Fruit fly (Drosophila melanogaster) S2 (cell line): Measurements from ENCODE around the gene Ir75c.
"Not testable (repeated sequence)": the region's sequence is repeated elsewhere in the genome, so short reads cannot be mapped to it uniquely, and the experiment has no call there.

Experiments
- CG8478 ChIP-seq: fragments of >200 bp; optimal IDR thresholded peaks from 2 replicates; lab custom pipeline; 2018
- CTCF ChIP-seq, 2 experiments: fragments of >200 bp; optimal IDR thresholded peaks; 2 replicates each; lab custom pipeline; 2018

The Ir75c gene

DNA sequence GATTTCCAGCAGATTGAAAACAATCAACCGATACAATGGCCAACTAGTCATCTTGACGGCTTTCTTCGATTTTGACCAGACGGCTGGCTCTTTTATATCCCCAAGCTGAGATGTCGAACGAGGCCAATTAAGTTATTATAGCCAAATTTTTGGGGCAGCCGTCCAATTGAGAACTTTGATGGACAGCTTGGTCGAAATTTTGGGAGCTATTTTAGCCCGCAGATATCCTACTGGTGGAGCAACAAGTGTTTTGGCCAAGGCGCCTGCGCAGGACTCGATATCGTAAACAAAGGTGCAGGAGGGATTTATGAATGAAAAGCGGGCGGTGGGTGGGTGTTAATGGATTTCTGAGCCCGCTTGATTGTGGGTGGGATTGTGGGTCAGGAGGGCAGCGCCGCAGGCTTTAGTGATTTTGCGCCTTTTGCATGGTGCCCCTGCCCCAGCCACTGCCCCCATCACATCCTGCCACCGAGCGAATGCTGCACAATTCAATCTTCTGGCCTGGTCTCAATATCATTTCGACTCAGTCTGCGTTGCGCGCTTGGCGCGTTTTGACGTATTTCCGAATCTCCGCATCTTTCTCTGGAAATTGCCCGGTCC, at the start of gene Ir75c, which contains the start of gene Grd:
TSS of gene Ir75c (minus strand) at position 51 of the 600 bp plus-strand sequence.
TSS of gene Grd (plus strand) at position 550 of the 600 bp plus-strand sequence.
- TF ChIP-seq CTCF (optimal IDR thresholded peaks at IDR 0.05; lab: Kevin White, UChicago) (no peak), CG8478 (lab: Kevin White, UChicago) (no peak)

- not testable (repeated sequence) for TF ChIP-seq CG8478 (lab: Kevin White, UChicago); CTCF (optimal IDR thresholded peaks at IDR 0.05; lab: Kevin White, UChicago)
Observed at dm6 chr3L:17858174-17858573, 35.5 kb upstream of the Ir75c start, which contains the start of gene CG34002. Gene CG34002 (plus strand): TSS chr3L:17858474.

DNA sequence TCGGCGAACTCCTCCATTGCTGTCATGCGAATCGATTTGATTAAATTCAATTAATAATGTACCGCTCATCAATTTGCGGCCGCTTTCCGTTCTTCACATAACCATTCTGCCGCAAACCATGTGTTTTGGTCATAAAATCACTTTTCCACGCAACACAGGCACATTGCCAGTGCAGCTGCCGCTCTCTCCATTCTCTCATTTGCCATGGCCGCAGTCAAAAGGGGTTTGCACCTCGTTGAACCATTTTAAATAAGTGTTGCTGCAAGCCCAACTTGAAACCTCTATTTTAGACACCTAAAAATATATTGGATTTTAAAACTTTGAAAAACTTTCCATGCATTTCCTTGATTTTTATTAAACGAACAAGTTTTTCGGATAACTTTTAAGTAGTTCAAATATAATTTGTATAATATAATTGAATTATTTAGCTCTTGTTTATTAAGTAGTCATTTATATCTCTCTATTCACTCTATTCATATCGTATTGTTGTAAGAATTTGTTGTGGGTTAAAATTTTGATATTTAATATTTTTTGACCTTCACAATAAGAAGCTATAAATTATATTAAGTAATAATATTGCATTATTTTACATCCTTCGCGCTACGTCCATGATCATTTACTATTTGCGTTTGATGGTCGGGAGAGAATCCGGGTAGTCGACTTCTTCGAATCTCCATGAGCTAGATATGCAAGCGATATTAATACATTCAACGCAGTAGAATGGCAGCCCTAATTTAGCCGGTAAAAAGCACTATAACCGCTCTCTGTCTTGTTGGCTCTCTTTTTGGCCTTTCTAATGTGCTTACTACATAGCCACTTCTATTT, 34.2 kb upstream of the Ir75c start, which contains the start of gene CG5535:
TSS of gene CG5535 (minus strand) at position 140 of the 825 bp plus-strand sequence.
- TF ChIP-seq CTCF (optimal IDR thresholded peaks at IDR 0.05; lab: Kevin White, UChicago) (no peak), CG8478 (lab: Kevin White, UChicago) (no peak)

DNA sequence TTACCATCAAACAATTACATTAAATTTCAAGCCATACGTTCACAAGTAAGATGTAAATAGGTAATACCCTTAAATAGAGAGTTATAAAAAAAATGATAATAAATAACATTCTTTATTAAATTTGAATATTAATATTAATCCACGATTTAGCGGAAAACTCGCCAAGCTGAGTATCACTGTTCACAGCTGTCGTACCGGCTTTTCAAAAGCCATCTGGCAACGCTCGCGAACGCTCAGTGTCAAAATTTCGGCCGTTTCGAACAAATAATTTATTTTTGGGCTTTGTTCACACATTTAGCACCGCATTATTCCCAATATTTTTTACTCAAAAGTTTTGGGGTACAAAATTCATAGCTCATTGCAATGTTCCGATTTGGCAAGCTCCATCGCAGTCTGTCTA, 26.9 kb upstream of the Ir75c start, which contains the start of gene TrpRS-m:
TSS of gene TrpRS-m (plus strand) at position 211 of the 400 bp plus-strand sequence.
- no peak for TF ChIP-seq CG8478 (lab: Kevin White, UChicago)

DNA sequence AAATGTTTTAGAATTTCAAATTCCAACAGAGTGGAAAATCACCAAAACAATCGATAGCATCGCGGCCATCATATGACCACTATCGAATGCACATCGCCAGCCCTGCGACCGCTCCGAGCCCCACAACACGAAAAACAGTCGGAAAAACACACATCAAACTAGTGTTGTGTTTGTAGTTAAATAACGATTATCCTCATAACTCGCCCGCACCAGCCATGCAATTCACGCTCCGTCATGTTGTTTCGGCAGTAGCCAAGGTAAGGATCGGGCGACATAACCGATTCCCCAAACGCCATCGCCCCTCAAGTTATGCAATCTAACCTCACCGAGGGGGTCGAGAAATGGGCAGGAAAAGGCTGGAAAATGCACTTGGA, 24.3 kb upstream of the Ir75c start:
- TF ChIP-seq CG8478 (lab: Kevin White, UChicago) (no peak), CTCF (optimal IDR thresholded peaks at IDR 0.05; lab: Kevin White, UChicago) (no peak)

DNA sequence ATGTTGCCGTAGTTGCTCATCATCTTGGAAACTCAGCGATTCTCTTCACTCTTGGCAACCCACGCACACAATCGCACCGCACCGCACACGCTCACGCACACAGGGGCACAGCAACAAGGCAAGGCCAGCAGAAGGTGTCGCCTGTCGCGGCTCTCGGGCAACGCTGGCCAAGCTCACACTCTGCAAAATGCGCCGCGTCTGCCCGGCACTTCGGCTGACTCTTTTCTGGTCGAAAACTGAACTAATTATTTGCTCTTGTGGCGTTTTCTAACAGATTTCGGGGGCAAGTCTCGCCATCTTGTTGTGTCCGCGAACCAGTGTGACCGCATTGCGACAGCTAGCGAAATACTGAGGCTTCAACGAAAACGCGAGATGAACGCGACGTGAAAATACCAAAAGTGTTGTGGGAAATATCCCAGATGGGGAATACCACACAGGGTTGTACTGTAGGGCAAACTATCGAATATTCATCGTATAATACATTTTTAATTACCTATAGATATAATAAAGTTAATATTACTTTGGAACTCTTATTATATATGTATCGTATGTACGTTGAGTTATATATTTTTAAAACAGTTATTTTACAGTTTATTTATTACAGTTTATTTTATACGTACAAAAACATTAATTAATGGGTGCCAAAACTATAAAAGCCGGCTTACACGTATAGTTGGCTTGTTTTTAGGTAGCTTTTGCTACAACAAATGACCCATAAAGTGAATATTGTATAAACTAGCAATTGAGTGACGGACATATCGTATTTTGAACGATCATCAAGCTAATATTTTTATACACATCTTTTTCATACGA, 23.7 kb upstream of the Ir75c start, which contains the start of the genes MED19 and CG7430:
TSS of gene MED19 (minus strand) at position 333 of the 813 bp plus-strand sequence.
TSS of gene CG7430 (plus strand) at position 748 of the 813 bp plus-strand sequence.
- TF ChIP-seq CG8478 (lab: Kevin White, UChicago) (no peak), CTCF (optimal IDR thresholded peaks at IDR 0.05; lab: Kevin White, UChicago) (peak; percentile 19 to 28)

dm6 chr3L:17842892-17843703, 20.5 kb upstream of the Ir75c start, which contains the start of gene CG5567:
Gene CG5567 (minus strand): TSS chr3L:17843544.
- no peak for TF ChIP-seq CTCF (optimal IDR thresholded peaks at IDR 0.05; lab: Kevin White, UChicago)
- no peak for TF ChIP-seq CG8478 (lab: Kevin White, UChicago)

dm6 chr3L:17841085-17841606, 18.5 kb upstream of the Ir75c start, which contains the start of gene CG5577:
Gene CG5577 (minus strand): TSS chr3L:17841427.
- TF ChIP-seq CG8478 (lab: Kevin White, UChicago) (no peak), CTCF (optimal IDR thresholded peaks at IDR 0.05; lab: Kevin White, UChicago) (no peak)

dm6 chr3L:17835074-17835473, 12.4 kb upstream of the Ir75c start, which contains the start of gene CG32189:
Gene CG32189 (minus strand): TSS chr3L:17835174.
- TF ChIP-seq CTCF (optimal IDR thresholded peaks at IDR 0.05; lab: Kevin White, UChicago), result no peak
- TF ChIP-seq CG8478 (lab: Kevin White, UChicago), result no peak

DNA sequence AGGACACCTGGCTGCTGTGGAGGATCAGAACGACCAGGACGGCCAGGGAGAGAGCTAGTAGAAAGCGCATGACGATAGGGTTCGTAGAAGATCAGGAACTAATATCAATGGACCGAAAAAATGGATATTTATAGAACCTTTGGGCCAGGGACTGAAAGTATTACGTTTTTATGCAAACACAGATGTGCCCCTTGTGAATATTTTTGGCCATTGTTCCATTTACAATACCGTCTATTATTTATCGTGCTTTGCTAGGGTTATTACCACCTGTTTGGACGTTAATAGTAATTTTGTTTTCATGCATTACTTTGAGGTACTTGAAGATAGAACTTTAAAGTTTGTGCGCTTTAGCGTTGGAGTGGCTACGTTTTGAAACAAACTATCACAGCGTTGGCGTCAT, 10.9 kb upstream of the Ir75c start, which contains the start of gene CG32188:
TSS of gene CG32188 (minus strand) at position 101 of the 400 bp plus-strand sequence.
- TF ChIP-seq CG8478 (lab: Kevin White, UChicago) (no peak), CTCF (optimal IDR thresholded peaks at IDR 0.05; lab: Kevin White, UChicago) (no peak)

DNA sequence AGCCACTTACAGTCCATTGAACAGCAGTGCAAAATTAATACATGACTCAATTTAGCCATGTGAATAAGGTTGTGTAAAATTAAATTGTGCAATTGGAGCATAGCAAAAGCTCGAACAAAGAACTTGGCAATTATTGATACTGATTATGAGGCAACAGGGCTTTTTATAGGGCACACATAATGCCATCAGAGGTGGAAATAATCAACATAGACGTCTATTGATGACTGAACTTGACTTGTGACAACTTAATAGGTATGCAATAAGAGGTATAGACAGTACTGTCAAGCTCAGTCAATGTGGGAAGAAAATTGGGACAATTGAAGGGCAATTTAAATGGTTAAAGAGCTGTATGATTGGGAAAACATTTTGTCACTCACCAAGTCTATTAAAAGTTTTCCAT, 2.5 kb downstream of the Ir75c start, which contains the start of gene Ir75b:
TSS of gene Ir75b (minus strand) at position 101 of the 400 bp plus-strand sequence.
- TF ChIP-seq CG8478 (lab: Kevin White, UChicago) (no peak), CTCF (optimal IDR thresholded peaks at IDR 0.05; lab: Kevin White, UChicago) (no peak)

DNA sequence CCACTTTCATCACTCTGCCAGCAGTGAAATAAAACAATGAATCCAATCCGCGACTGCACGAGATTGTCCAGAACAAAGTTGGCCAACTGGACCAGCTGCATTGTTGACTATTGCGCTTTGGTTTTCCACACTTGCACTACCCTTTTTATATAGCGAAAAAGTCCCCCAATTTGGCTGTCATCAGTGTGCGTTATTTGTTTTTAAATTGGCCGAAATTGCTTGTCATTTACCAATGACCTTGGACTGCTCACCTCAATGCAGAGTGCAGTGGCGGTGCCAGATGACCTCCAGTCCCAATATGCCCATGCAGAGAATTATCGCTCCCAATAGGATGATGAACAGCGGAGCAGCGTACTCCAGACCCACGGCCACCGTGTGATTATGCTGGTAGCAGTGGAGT, 4.8 kb downstream of the Ir75c start, which contains the start of gene Ir75a:
TSS of gene Ir75a (minus strand) at position 101 of the 400 bp plus-strand sequence.
- TF ChIP-seq CTCF (optimal IDR thresholded peaks at IDR 0.05; lab: Kevin White, UChicago) (no peak), CG8478 (lab: Kevin White, UChicago) (no peak)

DNA sequence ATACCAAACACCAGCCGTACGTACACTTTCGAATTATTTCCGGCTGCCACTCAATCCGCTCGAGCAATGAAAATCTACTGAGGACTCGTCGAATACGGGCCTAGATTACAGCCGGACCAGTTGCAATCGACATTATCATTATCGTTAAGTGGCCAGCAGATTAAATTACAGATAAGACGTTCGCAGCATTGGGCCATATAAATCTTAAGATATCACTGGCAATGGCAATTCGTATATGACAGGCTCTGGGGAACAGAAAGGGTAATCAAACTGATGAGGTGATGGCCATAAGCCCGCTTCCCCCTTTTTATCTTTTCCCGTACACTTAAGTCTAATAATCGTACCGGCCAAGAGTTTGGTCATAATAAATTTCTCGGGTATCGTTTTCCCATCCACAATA, 8.6 kb downstream of the Ir75c start, which contains the start of gene Cln3:
TSS of gene Cln3 (minus strand) at position 84 of the 400 bp plus-strand sequence.
- TF ChIP-seq CG8478 (lab: Kevin White, UChicago), result no peak
- TF ChIP-seq CTCF (optimal IDR thresholded peaks at IDR 0.05; lab: Kevin White, UChicago), result no peak
